Fruit fly (Drosophila melanogaster) whole organism, pupa: ENCODE data around the gene CG7024.

Experiments used
- CG10348 ChIP-seq: fragments of 200-800 bp; sonication (Bioruptor generic); IDR thresholded peaks from 2 replicates; pipeline ENCODE4 v1.3.6; 2022; ENCODE audit warnings: missing biosample characterization, missing genetic modification characterization
- CG12605 ChIP-seq: fragments of 200-800 bp; sonication (Bioruptor generic); IDR thresholded peaks from 2 replicates; pipeline ENCODE4 v1.3.6; 2022; ENCODE audit warnings: missing biosample characterization, missing genetic modification characterization
- CG14655 ChIP-seq: fragments of 200-800 bp; sonication (Bioruptor generic); optimal IDR thresholded peaks from 3 replicates; lab custom pipeline; 2017; ENCODE audit warnings: mild to moderate bottlenecking, missing biosample characterization, missing genetic modification reagents, missing genetic modification characterization
- CG17806 ChIP-seq: fragments of 200-800 bp; sonication (Bioruptor generic); optimal IDR thresholded peaks from 2 replicates; lab custom pipeline; 2018; ENCODE audit warnings: missing biosample characterization, mild to moderate bottlenecking, missing genetic modification characterization, moderate library complexity
- CG32121 ChIP-seq: fragments of 200-800 bp; sonication (Bioruptor generic); IDR thresholded peaks from 2 replicates; pipeline ENCODE4 v1.3.6; 2022; ENCODE audit warnings: missing biosample characterization, missing genetic modification characterization
- CG8301 ChIP-seq: fragments of 200-800 bp; sonication (Bioruptor generic); optimal IDR thresholded peaks from 2 replicates; lab custom pipeline; 2018; ENCODE audit warnings: missing biosample characterization, mild to moderate bottlenecking, missing genetic modification characterization
- Pif1B ChIP-seq: fragments of 200-800 bp; sonication (Bioruptor generic); optimal IDR thresholded peaks from 3 replicates; lab custom pipeline; 2016; ENCODE audit warnings: missing biosample characterization, missing genetic modification characterization
- fd96Ca ChIP-seq: fragments of 200-800 bp; sonication (Bioruptor generic); IDR thresholded peaks from 3 replicates; pipeline ENCODE4 v1.3.6; 2022; ENCODE audit warnings: missing biosample characterization, missing genetic modification characterization

dm6 chrX:4679813-4680381 is 25.2 kb upstream of the CG7024 start:
- peak; percentile 59 for TF ChIP-seq CG14655 (GFP tag; lab: Kevin White, UChicago)
- TF ChIP-seq CG12605: no peak
- peak; percentile 56 for TF ChIP-seq CG17806 (tag; lab: Kevin White, UChicago)
- TF ChIP-seq Pif1B (GFP tag; lab: Kevin White, UChicago): peak; percentile 51
- peak; percentile 60 for TF ChIP-seq CG32121 (GFP tag; lab: Robert Waterston, UW)
- TF ChIP-seq CG10348 (GFP tag; lab: Robert Waterston, UW): no peak
- TF ChIP-seq fd96Ca (GFP tag; lab: Robert Waterston, UW): no peak
- peak; percentile 55 for TF ChIP-seq CG8301 (tag; lab: Kevin White, UChicago)
